Worm (Caenorhabditis elegans): ENCODE measurements around the gene unc-58.

DNA sequence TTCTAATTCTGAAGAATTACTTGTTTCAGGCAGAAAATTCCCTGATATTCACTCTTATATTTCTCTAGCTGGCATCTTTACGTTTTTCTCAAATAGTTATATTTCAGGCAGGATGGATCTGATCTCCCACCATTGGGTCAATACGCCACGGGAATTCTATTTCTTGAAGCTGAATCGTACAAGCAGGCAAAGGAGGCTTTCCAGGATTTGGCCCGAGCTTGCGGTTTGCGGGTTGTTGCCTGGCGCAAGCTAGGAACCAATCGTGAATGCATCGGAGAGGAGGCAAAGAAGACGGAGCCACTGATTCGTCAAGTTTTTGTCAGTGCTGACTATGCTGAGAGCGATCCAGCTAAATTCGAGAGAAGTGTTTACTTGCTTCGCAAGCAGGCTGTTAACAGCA is 47.9 kb downstream of the unc-58 start:
- TF ChIP-seq aly-2 (tag; optimal IDR thresholded peaks at IDR 0.05) = no peak
- TF ChIP-seq unc-130 (GFP tag; optimal IDR thresholded peaks at IDR 0.05) = no peak
- no peak for TF ChIP-seq nhr-77 (tag; optimal IDR thresholded peaks at IDR 0.05)
- TF ChIP-seq nhr-42 (GFP tag; IDR thresholded peaks at IDR 0.05) = no peak
- TF ChIP-seq mdl-1 (tag; optimal IDR thresholded peaks at IDR 0.05) = no peak
- TF ChIP-seq pqm-1 (tag; optimal IDR thresholded peaks at IDR 0.05) = no peak
- TF ChIP-seq T26A8.4 (GFP tag; IDR thresholded peaks at IDR 0.05) = no peak
- TF ChIP-seq lin-13 (GFP tag; optimal IDR thresholded peaks at IDR 0.05) = no peak

All from whole organism, L4 larva.